Fruit fly (Drosophila melanogaster): ENCODE measurements around the gene CG14624.

CG14624 gene

DNA sequence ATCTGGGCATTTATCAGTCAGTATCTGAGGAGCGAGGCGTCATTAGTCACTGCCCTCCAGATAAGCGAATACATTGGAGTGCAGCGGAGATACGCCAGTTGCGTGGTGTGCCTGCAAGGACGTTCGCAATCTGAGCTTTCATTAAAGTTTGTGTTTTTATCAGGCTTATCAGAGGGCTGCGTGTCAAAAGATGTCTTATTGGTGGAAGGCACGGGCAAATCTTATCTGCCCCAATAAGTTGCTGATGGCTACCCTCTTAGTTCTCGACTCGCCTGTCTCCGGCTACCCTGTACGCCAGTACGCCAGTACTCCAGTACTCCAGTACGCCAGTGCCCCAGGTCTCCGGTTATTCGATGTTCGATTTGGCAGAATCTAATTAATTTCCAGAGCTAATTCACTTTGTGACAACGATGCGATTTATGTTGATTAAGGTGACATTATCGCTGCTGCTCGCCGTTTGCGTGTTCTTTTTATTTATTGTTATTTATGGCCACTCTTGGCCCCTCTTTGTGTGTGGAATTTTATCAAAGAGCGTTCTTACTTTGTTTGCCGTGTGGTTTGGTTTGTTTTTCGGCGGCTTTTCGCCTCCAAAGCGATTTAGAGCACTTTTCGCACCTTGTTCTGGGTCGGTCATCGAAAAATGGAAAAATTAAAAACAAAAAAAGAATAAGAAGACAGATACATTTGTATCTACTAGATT is 50.4 kb downstream of the CG14624 start (continued):
- TF ChIP-seq toy (GFP tag; IDR thresholded peaks at IDR 0.05) (no peak), Vsx1 (GFP tag; optimal IDR thresholded peaks at IDR 0.05) (peak; percentile 32), slbo (GFP tag; IDR thresholded peaks at IDR 0.05) (no peak), lilli (GFP tag; optimal IDR thresholded peaks at IDR 0.05) (no peak), Nf-YC (tag; optimal IDR thresholded peaks at IDR 0.05) (peak; percentile 36), CkIIα-i1 (GFP tag; IDR thresholded peaks at IDR 0.05) (no peak), CG6254 (GFP tag; optimal IDR thresholded peaks at IDR 0.05) (no peak), GATAe (GFP tag; conservative IDR thresholded peaks at IDR 0.05) (peak; percentile 57; the same call in 1 of the 2 replicates), CG12769 (tag; optimal IDR thresholded peaks at IDR 0.05) (no peak), Stat92E (GFP tag; optimal IDR thresholded peaks at IDR 0.05) (no peak), zf30C (GFP tag; optimal IDR thresholded peaks at IDR 0.05) (no peak), CG31365 (tag; optimal IDR thresholded peaks at IDR 0.05) (no peak), E2f2 (GFP tag; IDR thresholded peaks at IDR 0.05) (no peak), gcm (GFP tag; optimal IDR thresholded peaks at IDR 0.05) (no peak), Spps (tag; optimal IDR thresholded peaks at IDR 0.05) (no peak), kay (GFP tag; optimal IDR thresholded peaks at IDR 0.05) (no peak), CG4820 (GFP tag; optimal IDR thresholded peaks at IDR 0.05) (no peak), NC2α (GFP tag; optimal IDR thresholded peaks at IDR 0.05) (no peak), bsh (GFP tag; optimal IDR thresholded peaks at IDR 0.05) (no peak), CG15514 (GFP tag; optimal IDR thresholded peaks at IDR 0.05) (no peak), fu2 (GFP tag; optimal IDR thresholded peaks at IDR 0.05) (no peak), CG3281 (GFP tag; optimal IDR thresholded peaks at IDR 0.05) (no peak), Dbx (GFP tag; IDR thresholded peaks at IDR 0.05) (0 out of 3 replicates have a peak, but pooled peaks have one; percentile 12), CG34376 (GFP tag; optimal IDR thresholded peaks at IDR 0.05) (peak; percentile 2), CG13624 (GFP tag; optimal IDR thresholded peaks at IDR 0.05) (no peak), btn (GFP tag; optimal IDR thresholded peaks at IDR 0.05) (no peak), CG16815 (GFP tag; optimal IDR thresholded peaks at IDR 0.05) (no peak), CG10462 (GFP tag; optimal IDR thresholded peaks at IDR 0.05) (no peak), Chrac-16 (GFP tag; optimal IDR thresholded peaks at IDR 0.05) (no peak), CG18764 (GFP tag; optimal IDR thresholded peaks at IDR 0.05) (no peak), esg (GFP tag; conservative IDR thresholded peaks at IDR 0.05) (no peak), Med (GFP tag) (peak; percentile 12), Blimp-1 (GFP tag; optimal IDR thresholded peaks at IDR 0.05) (no peak), CG12299 (tag; optimal IDR thresholded peaks at IDR 0.05) (no peak), lbe (GFP tag; optimal IDR thresholded peaks at IDR 0.05) (no peak), Ets97D (GFP tag; optimal IDR thresholded peaks at IDR 0.05) (no peak), CG8924 (tag; optimal IDR thresholded peaks at IDR 0.05) (no peak), exex (tag; optimal IDR thresholded peaks at IDR 0.05) (peak; percentile 91), CG6175 (GFP tag; IDR thresholded peaks at IDR 0.05) (0 out of 3 replicates have a peak, but pooled peaks have one; percentile 38), CG18599 (GFP tag; optimal IDR thresholded peaks at IDR 0.05) (peak; percentile 26), Lhr (GFP tag; optimal IDR thresholded peaks at IDR 0.05) (no peak), row (GFP tag; IDR thresholded peaks at IDR 0.05) (no peak), tin (GFP tag; optimal IDR thresholded peaks at IDR 0.05) (no peak), CG10543 (GFP tag; optimal IDR thresholded peaks at IDR 0.05) (peak; percentile 26), E2f1 (GFP tag; IDR thresholded peaks at IDR 0.05) (no peak), pho (GFP tag; optimal IDR thresholded peaks at IDR 0.05) (no peak), CG17361 (GFP tag; IDR thresholded peaks at IDR 0.05) (no peak), CG13424 (tag; optimal IDR thresholded peaks at IDR 0.05) (no peak), pros (GFP tag; optimal IDR thresholded peaks at IDR 0.05) (no peak)
